Worm (Caenorhabditis elegans): ENCODE data around the gene C04G6.13.

- TF ChIP-seq unc-62 (GFP tag; optimal IDR thresholded peaks at IDR 0.05) (no peak), ztf-1 (GFP tag; conservative IDR thresholded peaks at IDR 0.05) (no peak), ama-1 (optimal IDR thresholded peaks at IDR 0.05) (no peak), unc-39 (tag; optimal IDR thresholded peaks at IDR 0.05) (no peak), R02D3.7 (tag; optimal IDR thresholded peaks at IDR 0.05) (no peak), lin-39 (tag; optimal IDR thresholded peaks at IDR 0.05) (no peak), crh-2 (tag; optimal IDR thresholded peaks at IDR 0.05) (peak; percentile 64)
Observed at ce11 chrII:5049249-5049648, 44.8 kb upstream of the C04G6.13 start.
